Fruit fly (Drosophila melanogaster) whole organism, embryonic: ENCODE measurements around the gene CG10383.

ENCODE experiments used
- Abd-B ChIP-seq: fragments of 200-800 bp; sonication (Bioruptor generic); optimal IDR thresholded peaks from 2 replicates; lab custom pipeline; 2018; ENCODE audit warnings: missing biosample characterization, mild to moderate bottlenecking, missing genetic modification characterization, moderate library complexity
- Bdp1 ChIP-seq: fragments of 200-800 bp; sonication (Bioruptor generic); optimal IDR thresholded peaks from 3 replicates; lab custom pipeline; 2016; ENCODE audit warnings: missing biosample characterization, missing genetic modification characterization
- Blimp-1 ChIP-seq: fragments of 200-800 bp; sonication (Bioruptor generic); optimal IDR thresholded peaks from 3 replicates; lab custom pipeline; 2018; ENCODE audit warnings: missing biosample characterization, missing genetic modification characterization, mild to moderate bottlenecking, moderate library complexity, missing genetic modification reagents
- CG10147 ChIP-seq: fragments of 200-800 bp; sonication (Bioruptor generic); optimal IDR thresholded peaks from 2 replicates; lab custom pipeline; 2019; ENCODE audit warnings: missing biosample characterization, mild to moderate bottlenecking, missing genetic modification characterization, moderate library complexity
- CG10267 ChIP-seq: fragments of 200-800 bp; sonication (Bioruptor generic); optimal IDR thresholded peaks from 2 replicates; lab custom pipeline; 2018; ENCODE audit warnings: missing biosample characterization, mild to moderate bottlenecking, missing genetic modification characterization, moderate library complexity
- CG10543 ChIP-seq: fragments of 200-800 bp; sonication (Bioruptor generic); optimal IDR thresholded peaks from 3 replicates; lab custom pipeline; 2017; ENCODE audit warnings: missing biosample characterization, mild to moderate bottlenecking, missing genetic modification characterization, moderate library complexity
- CG10959 ChIP-seq: fragments of 200-800 bp; sonication (Bioruptor generic); IDR thresholded peaks from 2 replicates; pipeline ENCODE4 v1.3.6; 2022; ENCODE audit warnings: missing biosample characterization, missing genetic modification characterization
- CG11456 ChIP-seq: fragments of 200-800 bp; sonication (Bioruptor generic); IDR thresholded peaks from 3 replicates; pipeline ENCODE4 v1.3.6; 2022; ENCODE audit warnings: missing biosample characterization, missing genetic modification characterization
- CG11695 ChIP-seq: fragments of 200-800 bp; sonication (Bioruptor generic); IDR thresholded peaks from 3 replicates; pipeline ENCODE4 v1.3.6; 2022; ENCODE audit warnings: missing biosample characterization, missing genetic modification characterization
- CG11696 ChIP-seq: fragments of 200-800 bp; sonication (Bioruptor generic); IDR thresholded peaks from 2 replicates; pipeline ENCODE4 v1.3.6; 2022; ENCODE audit warnings: missing biosample characterization, missing genetic modification characterization
- CG13296 ChIP-seq: fragments of 200-800 bp; sonication (Bioruptor generic); optimal IDR thresholded peaks from 3 replicates; lab custom pipeline; 2018; ENCODE audit warnings: missing biosample characterization, mild to moderate bottlenecking, missing genetic modification characterization
- CG13424 ChIP-seq: fragments of 200-800 bp; sonication (Bioruptor generic); optimal IDR thresholded peaks from 2 replicates; lab custom pipeline; 2019; ENCODE audit warnings: missing biosample characterization, mild to moderate bottlenecking, missing genetic modification characterization, moderate library complexity
- CG14050 ChIP-seq: fragments of 200-800 bp; sonication (Bioruptor generic); IDR thresholded peaks from 3 replicates; pipeline ENCODE4 v1.3.6; 2022; ENCODE audit warnings: missing biosample characterization, missing genetic modification characterization
- CG15073 ChIP-seq: fragments of 200-800 bp; sonication (Bioruptor generic); optimal IDR thresholded peaks from 2 replicates; lab custom pipeline; 2016; ENCODE audit warnings: missing biosample characterization, missing genetic modification characterization
- CG1529 ChIP-seq: fragments of 200-800 bp; sonication (Bioruptor generic); optimal IDR thresholded peaks from 3 replicates; lab custom pipeline; 2018; ENCODE audit warnings: missing biosample characterization, missing genetic modification characterization
- CG17186 ChIP-seq: fragments of 200-800 bp; sonication (Bioruptor generic); optimal IDR thresholded peaks from 3 replicates; lab custom pipeline; 2017; ENCODE audit warnings: missing biosample characterization, missing genetic modification reagents, missing genetic modification characterization
- CG17328 ChIP-seq: fragments of 200-800 bp; sonication (Bioruptor generic); IDR thresholded peaks from 2 replicates; pipeline ENCODE4 v1.3.6; 2022; ENCODE audit warnings: missing biosample characterization, missing genetic modification characterization
- CG2199 ChIP-seq: fragments of 200-800 bp; sonication (Bioruptor generic); IDR thresholded peaks from 3 replicates; pipeline ENCODE4 v1.3.6; 2022; ENCODE audit warnings: missing biosample characterization, missing genetic modification characterization
- CG31441 ChIP-seq: fragments of 200-800 bp; sonication (Bioruptor generic); IDR thresholded peaks from 2 replicates; pipeline ENCODE4 v1.3.6; 2022; ENCODE audit warnings: missing biosample characterization, missing genetic modification characterization
- CG32772 ChIP-seq: fragments of 200-800 bp; sonication (Bioruptor generic); IDR thresholded peaks from 2 replicates; pipeline ENCODE4 v1.3.6; 2022; ENCODE audit warnings: missing biosample characterization, missing genetic modification characterization
- CG3726 ChIP-seq: fragments of 200-800 bp; sonication (Bioruptor generic); IDR thresholded peaks from 3 replicates; pipeline ENCODE4, ENCODE4 v1.3.6; 2022; ENCODE audit warnings: missing biosample characterization, missing genetic modification characterization
- CG6654 ChIP-seq: fragments of 200-800 bp; sonication (Bioruptor generic); optimal IDR thresholded peaks from 2 replicates; lab custom pipeline; 2017; ENCODE audit warnings: missing biosample characterization, mild to moderate bottlenecking, missing genetic modification characterization
- CG6689 ChIP-seq: fragments of 200-800 bp; sonication (Bioruptor generic); IDR thresholded peaks from 2 replicates; pipeline ENCODE4 v1.3.6; 2022; ENCODE audit warnings: missing biosample characterization, missing genetic modification characterization
- CG8281 ChIP-seq: fragments of 200-800 bp; sonication (Bioruptor generic); optimal IDR thresholded peaks from 2 replicates; lab custom pipeline; 2018; ENCODE audit warnings: missing biosample characterization, mild to moderate bottlenecking, missing genetic modification characterization, moderate library complexity
- CG9215 ChIP-seq: fragments of 200-800 bp; sonication (Bioruptor generic); IDR thresholded peaks from 2 replicates; pipeline ENCODE4 v1.3.6; 2022; ENCODE audit warnings: missing biosample characterization, missing genetic modification characterization
- CTCF ChIP-seq: fragments of 200-800 bp; sonication (Bioruptor generic); optimal IDR thresholded peaks from 2 replicates; lab custom pipeline; 2017; ENCODE audit warnings: missing biosample characterization, mild to moderate bottlenecking, missing genetic modification characterization, moderate library complexity
- CrebB ChIP-seq: fragments of 200-800 bp; sonication (Bioruptor generic); optimal IDR thresholded peaks from 3 replicates; lab custom pipeline; 2018; ENCODE audit warnings: missing biosample characterization, mild to moderate bottlenecking, missing genetic modification characterization
- Drgx ChIP-seq: fragments of 200-800 bp; sonication (Bioruptor generic); IDR thresholded peaks from 2 replicates; pipeline ENCODE4 v1.3.6; 2022; ENCODE audit warnings: missing biosample characterization, missing genetic modification characterization
- Elba2 ChIP-seq: fragments of 200-800 bp; sonication (Bioruptor generic); optimal IDR thresholded peaks from 3 replicates; lab custom pipeline; 2016; ENCODE audit warnings: missing biosample characterization, missing genetic modification characterization
- Fer2 ChIP-seq: fragments of 200-800 bp; sonication (Bioruptor generic); optimal IDR thresholded peaks from 2 replicates; lab custom pipeline; 2018; ENCODE audit warnings: missing biosample characterization, mild to moderate bottlenecking, missing genetic modification characterization, moderate library complexity
- Lpt ChIP-seq: fragments of >200 bp; optimal IDR thresholded peaks from 2 replicates; lab custom pipeline; 2018; ENCODE audit warnings: missing biosample characterization, missing genetic modification characterization
- Med ChIP-seq: fragments of 200-800 bp; sonication (Bioruptor generic); peaks from one replicate; lab custom pipeline; 2016; ENCODE audit warnings: missing biosample characterization, missing genetic modification characterization, mild to moderate bottlenecking, inconsistent platforms, moderate library complexity
- Meics ChIP-seq: fragments of 200-800 bp; sonication (Bioruptor generic); optimal IDR thresholded peaks from 2 replicates; lab custom pipeline; 2017; ENCODE audit warnings: missing biosample characterization, mild to moderate bottlenecking, missing genetic modification characterization
- Mrtf ChIP-seq: fragments of 200-800 bp; sonication (Bioruptor generic); IDR thresholded peaks from 3 replicates; pipeline ENCODE4 v1.3.6; 2022; ENCODE audit warnings: missing biosample characterization, missing genetic modification characterization
- Sox102F ChIP-seq: fragments of 200-800 bp; sonication (Bioruptor generic); optimal IDR thresholded peaks from 2 replicates; lab custom pipeline; 2018; ENCODE audit warnings: missing biosample characterization, mild to moderate bottlenecking, missing genetic modification characterization, moderate library complexity
- Sry-β ChIP-seq: fragments of 200-800 bp; sonication (Bioruptor generic); optimal IDR thresholded peaks from 2 replicates; lab custom pipeline; 2018; ENCODE audit warnings: missing biosample characterization, mild to moderate bottlenecking, missing genetic modification characterization, moderate library complexity
- Xrp1 ChIP-seq: fragments of 200-800 bp; sonication (Bioruptor generic); IDR thresholded peaks from 2 replicates; pipeline ENCODE4 v1.3.6; 2022; ENCODE audit warnings: missing biosample characterization, missing genetic modification characterization
- cad ChIP-seq: fragments of >200 bp; optimal IDR thresholded peaks from 2 replicates; lab custom pipeline; 2017; ENCODE audit warnings: missing biosample characterization, missing genetic modification characterization
- cg ChIP-seq: fragments of 200-800 bp; sonication (Bioruptor generic); optimal IDR thresholded peaks from 3 replicates; lab custom pipeline; 2019; ENCODE audit warnings: missing biosample characterization, mild to moderate bottlenecking, missing genetic modification characterization, moderate library complexity
- dimm ChIP-seq: fragments of 200-800 bp; sonication (Bioruptor generic); IDR thresholded peaks from 2 replicates; pipeline ENCODE4 v1.3.6; 2022; ENCODE audit warnings: missing biosample characterization, missing genetic modification characterization
- exex ChIP-seq: fragments of 200-800 bp; sonication (Bioruptor generic); optimal IDR thresholded peaks from 4 replicates; lab custom pipeline; 2018; ENCODE audit warnings: missing biosample characterization, mild to moderate bottlenecking, missing genetic modification characterization, moderate library complexity
- fru ChIP-seq: fragments of >200 bp; optimal IDR thresholded peaks from 2 replicates; lab custom pipeline; 2017
- gcm2 ChIP-seq: fragments of 200-800 bp; sonication (Bioruptor generic); optimal IDR thresholded peaks from 2 replicates; lab custom pipeline; 2016; ENCODE audit warnings: missing biosample characterization, missing genetic modification characterization
- h ChIP-seq: fragments of >200 bp; optimal IDR thresholded peaks from 2 replicates; lab custom pipeline; 2017
- nmo ChIP-seq: fragments of 200-800 bp; sonication (Bioruptor generic); optimal IDR thresholded peaks from 2 replicates; lab custom pipeline; 2018; ENCODE audit warnings: missing biosample characterization, mild to moderate bottlenecking, missing genetic modification characterization, moderate library complexity
- pzg ChIP-seq: fragments of 200-800 bp; sonication (Bioruptor generic); optimal IDR thresholded peaks from 3 replicates; lab custom pipeline; 2018; ENCODE audit warnings: missing biosample characterization, mild to moderate bottlenecking, missing genetic modification characterization, moderate library complexity
- ro ChIP-seq: fragments of 200-800 bp; sonication (Bioruptor generic); IDR thresholded peaks from 2 replicates; pipeline ENCODE4 v1.3.6; 2022; ENCODE audit warnings: missing biosample characterization, missing genetic modification characterization
- row ChIP-seq: fragments of 200-800 bp; sonication (Bioruptor generic); IDR thresholded peaks from 3 replicates; pipeline ENCODE4 v1.3.6; 2022; ENCODE audit warnings: missing biosample characterization, missing genetic modification characterization
- sc ChIP-seq, 3 experiments: fragments of >200 bp in 2 of 3; fragments of 200-800 bp in 1 of 3; sonication (Bioruptor generic) in 1 of 3; optimal IDR thresholded peaks; 2 replicates in 2 of 3; 3 replicates in 1 of 3; lab custom pipeline; 2017; ENCODE audit warnings: mild to moderate bottlenecking in 1 of 3, missing biosample characterization in 1 of 3, missing genetic modification characterization in 1 of 3, missing genetic modification reagents in 1 of 3
- scrt ChIP-seq: fragments of 200-800 bp; sonication (Bioruptor generic); optimal IDR thresholded peaks from 2 replicates; lab custom pipeline; 2018; ENCODE audit warnings: missing biosample characterization, mild to moderate bottlenecking, missing genetic modification characterization, moderate library complexity
- stc ChIP-seq: fragments of 200-800 bp; sonication (Bioruptor generic); IDR thresholded peaks from 2 replicates; pipeline ENCODE4 v1.3.6; 2022; ENCODE audit warnings: missing biosample characterization, missing genetic modification characterization
- tio ChIP-seq: fragments of 200-800 bp; sonication (Bioruptor generic); optimal IDR thresholded peaks from 2 replicates; lab custom pipeline; 2017; ENCODE audit warnings: missing biosample characterization, missing genetic modification characterization, inconsistent platforms

The CG10383 gene

DNA sequence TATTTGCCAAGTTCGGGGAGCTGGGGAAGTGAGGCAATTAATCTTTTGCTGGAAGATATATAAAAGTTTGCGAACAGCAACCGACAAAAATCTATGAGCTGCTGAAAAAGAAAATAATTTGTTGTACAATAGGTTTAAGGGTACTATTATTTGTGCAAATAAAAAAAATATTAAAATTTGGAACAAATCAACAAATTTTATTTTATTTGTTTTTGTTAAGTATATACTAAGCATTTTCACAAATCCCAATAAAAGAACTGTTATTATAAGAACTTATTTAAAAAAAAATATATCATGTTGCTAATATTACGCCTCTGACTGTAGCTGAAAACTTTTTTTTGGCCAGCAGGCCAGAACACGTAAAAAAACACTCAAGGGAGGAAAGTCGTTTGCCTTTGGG is 37.3 kb downstream of the CG10383 start (continued):
- TF ChIP-seq Lpt (GFP tag; lab: Kevin White, UChicago) (no peak), Elba2 (GFP tag; lab: Kevin White, UChicago) (no peak), CG8281 (tag; lab: Kevin White, UChicago) (no peak), CG10959 (GFP tag; lab: Robert Waterston, UW) (no peak), CG13424 (peak; percentile 13), CG6689 (GFP tag; lab: Robert Waterston, UW) (no peak), Mrtf (GFP tag; lab: Robert Waterston, UW) (no peak), fru (no peak), CG1529 (GFP tag; lab: Kevin White, UChicago) (no peak), CG10147 (GFP tag; lab: Kevin White, UChicago) (peak; percentile 55), Xrp1 (GFP tag; lab: Robert Waterston, UW) (peak; percentile 25; the same call in 1 of the 2 replicates), sc (optimal IDR thresholded peaks at IDR 0.05; lab: Kevin White, UChicago) (no peak), sc (GFP tag; optimal IDR thresholded peaks at IDR 0.05; lab: Kevin White, UChicago) (no peak), CG11695 (GFP tag; lab: Robert Waterston, UW) (peak; percentile 59; the same call in 2 of the 3 replicates), CG6654 (GFP tag; lab: Kevin White, UChicago) (no peak), Bdp1 (GFP tag; lab: Kevin White, UChicago) (no peak), CG11696 (GFP tag; lab: Robert Waterston, UW) (0 out of 2 replicates have a peak, but pooled peaks have one; percentile 18), CTCF (no peak), Med (GFP tag; lab: Kevin White, UChicago) (peak; percentile 28), scrt (GFP tag; lab: Kevin White, UChicago) (peak; percentile 12), CG10543 (GFP tag; lab: Kevin White, UChicago) (no peak), Meics (GFP tag; lab: Kevin White, UChicago) (peak; percentile 67), CG17186 (GFP tag; lab: Kevin White, UChicago) (no peak), CG3726 (GFP tag; lab: Robert Waterston, UW) (no peak), CG32772 (GFP tag; lab: Robert Waterston, UW) (0 out of 2 replicates have a peak, but pooled peaks have one; percentile 7), gcm2 (GFP tag; lab: Kevin White, UChicago) (no peak), CrebB (no peak), cg (GFP tag; lab: Kevin White, UChicago) (no peak), tio (no peak), nmo (GFP tag; lab: Kevin White, UChicago) (peak; percentile 38), ro (no peak), CG9215 (GFP tag; lab: Robert Waterston, UW) (0 out of 2 replicates have a peak, but pooled peaks have one; percentile 21), CG31441 (GFP tag; lab: Robert Waterston, UW) (peak; percentile 52; the same call in 1 of the 2 replicates), Sox102F (no peak), CG17328 (GFP tag; lab: Robert Waterston, UW) (no peak), cad (GFP tag; lab: Kevin White, UChicago) (no peak), exex (tag; lab: Kevin White, UChicago) (no peak), Sry-β (no peak), h (no peak), CG2199 (GFP tag; lab: Robert Waterston, UW) (no peak), CG11456 (no peak), row (GFP tag; lab: Robert Waterston, UW) (peak; percentile 35; the same call in 1 of the 3 replicates), CG14050 (GFP tag; lab: Robert Waterston, UW) (no peak), Abd-B (GFP tag; lab: Kevin White, UChicago) (peak; percentile 33), Drgx (GFP tag; lab: Robert Waterston, UW) (no peak), stc (GFP tag; lab: Robert Waterston, UW) (no peak), pzg (no peak), dimm (no peak), Fer2 (tag; lab: Kevin White, UChicago) (peak; percentile 7), CG10267 (tag; lab: Kevin White, UChicago) (peak; percentile 24), Blimp-1 (GFP tag; lab: Kevin White, UChicago) (peak; percentile 36), CG13296 (GFP tag; lab: Kevin White, UChicago) (peak; percentile 31), CG15073 (GFP tag; lab: Kevin White, UChicago) (no peak)
